Fruit fly (Drosophila melanogaster) whole organism, embryonic: Measurements from ENCODE around the gene dbe.

Experiments
- Adf1 ChIP-seq: fragments of 200-800 bp; sonication (Bioruptor generic); IDR thresholded peaks from 2 replicates; pipeline ENCODE4 v1.3.6; 2022; ENCODE audit warnings: missing biosample characterization, missing genetic modification characterization
- Atf-2 ChIP-seq: fragments of 200-800 bp; sonication (Bioruptor generic); optimal IDR thresholded peaks from 2 replicates; lab custom pipeline; 2016; ENCODE audit warnings: missing biosample characterization, missing genetic modification characterization
- Atf6 ChIP-seq: fragments of 200-800 bp; sonication (Bioruptor generic); IDR thresholded peaks from 2 replicates; pipeline ENCODE4 v1.3.6; 2022; ENCODE audit warnings: missing biosample characterization, missing genetic modification characterization
- Bdp1 ChIP-seq: fragments of 200-800 bp; sonication (Bioruptor generic); optimal IDR thresholded peaks from 3 replicates; lab custom pipeline; 2016; ENCODE audit warnings: missing biosample characterization, missing genetic modification characterization
- CG10209 ChIP-seq: fragments of 200-800 bp; sonication (Bioruptor generic); optimal IDR thresholded peaks from 3 replicates; lab custom pipeline; 2017; ENCODE audit warnings: missing biosample characterization, mild to moderate bottlenecking, missing genetic modification characterization, missing genetic modification reagents
- CG10366 ChIP-seq: fragments of 200-800 bp; sonication (Bioruptor generic); IDR thresholded peaks from 2 replicates; pipeline ENCODE4 v1.3.6; 2022; ENCODE audit warnings: missing biosample characterization, missing genetic modification characterization
- CG11093 ChIP-seq: fragments of 200-800 bp; sonication (Bioruptor generic); IDR thresholded peaks from 3 replicates; pipeline ENCODE4 v1.3.6; 2022; ENCODE audit warnings: missing biosample characterization, missing genetic modification characterization
- CG11695 ChIP-seq: fragments of 200-800 bp; sonication (Bioruptor generic); IDR thresholded peaks from 3 replicates; pipeline ENCODE4 v1.3.6; 2022; ENCODE audit warnings: missing biosample characterization, missing genetic modification characterization
- CG12219 ChIP-seq: fragments of 200-800 bp; sonication (Bioruptor generic); optimal IDR thresholded peaks from 3 replicates; lab custom pipeline; 2018; ENCODE audit warnings: missing biosample characterization, mild to moderate bottlenecking, missing genetic modification characterization
- CG12744 ChIP-seq: fragments of 200-800 bp; sonication (Bioruptor generic); optimal IDR thresholded peaks from 2 replicates; lab custom pipeline; 2016; ENCODE audit warnings: missing biosample characterization, missing genetic modification characterization
- CG14710 ChIP-seq: fragments of 200-800 bp; sonication (Bioruptor generic); optimal IDR thresholded peaks from 3 replicates; lab custom pipeline; 2019; ENCODE audit warnings: missing biosample characterization, mild to moderate bottlenecking, missing genetic modification characterization, moderate library complexity
- CG14965 ChIP-seq: fragments of 200-800 bp; sonication (Bioruptor generic); optimal IDR thresholded peaks from 2 replicates; lab custom pipeline; 2016; ENCODE audit warnings: missing biosample characterization, missing genetic modification characterization, borderline replicate concordance
- CG15479 ChIP-seq: fragments of 200-800 bp; sonication (Bioruptor generic); optimal IDR thresholded peaks from 3 replicates; lab custom pipeline; 2019; ENCODE audit warnings: missing biosample characterization, mild to moderate bottlenecking, missing genetic modification characterization, moderate library complexity
- CG15696 ChIP-seq: fragments of 200-800 bp; sonication (Bioruptor generic); optimal IDR thresholded peaks from 2 replicates; lab custom pipeline; 2019; ENCODE audit warnings: missing biosample characterization, mild to moderate bottlenecking, missing genetic modification characterization, moderate library complexity
- CG17328 ChIP-seq: fragments of 200-800 bp; sonication (Bioruptor generic); IDR thresholded peaks from 2 replicates; pipeline ENCODE4 v1.3.6; 2022; ENCODE audit warnings: missing biosample characterization, missing genetic modification characterization
- CG17385 ChIP-seq: fragments of 200-800 bp; sonication (Bioruptor generic); optimal IDR thresholded peaks from 3 replicates; lab custom pipeline; 2018; ENCODE audit warnings: missing biosample characterization, mild to moderate bottlenecking, missing genetic modification characterization
- CG18619 ChIP-seq: fragments of 200-800 bp; sonication (Bioruptor generic); optimal IDR thresholded peaks from 3 replicates; lab custom pipeline; 2017; ENCODE audit warnings: missing biosample characterization, mild to moderate bottlenecking, missing genetic modification characterization
- CG2120 ChIP-seq: fragments of 200-800 bp; sonication (Bioruptor generic); optimal IDR thresholded peaks from 3 replicates; lab custom pipeline; 2016; ENCODE audit warnings: missing biosample characterization, missing genetic modification characterization
- CG2889 ChIP-seq: fragments of 200-800 bp; sonication (Bioruptor generic); IDR thresholded peaks from 3 replicates; pipeline ENCODE4 v1.3.6; 2022; ENCODE audit warnings: missing biosample characterization, missing genetic modification characterization
- CG30020 ChIP-seq: fragments of 200-800 bp; optimal IDR thresholded peaks from 2 replicates; lab custom pipeline; 2019; ENCODE audit warnings: missing biosample characterization, mild to moderate bottlenecking, missing genetic modification characterization, moderate library complexity
- CG32772 ChIP-seq: fragments of 200-800 bp; sonication (Bioruptor generic); IDR thresholded peaks from 2 replicates; pipeline ENCODE4 v1.3.6; 2022; ENCODE audit warnings: missing biosample characterization, missing genetic modification characterization
- CG3847 ChIP-seq: fragments of 200-800 bp; sonication (Bioruptor generic); IDR thresholded peaks from 2 replicates; pipeline ENCODE4 v1.3.6; 2022; ENCODE audit warnings: missing biosample characterization, missing genetic modification characterization
- CG4820 ChIP-seq: fragments of 200-800 bp; sonication (Bioruptor generic); optimal IDR thresholded peaks from 3 replicates; lab custom pipeline; 2016; ENCODE audit warnings: missing biosample characterization, missing genetic modification characterization
- CG8944 ChIP-seq: fragments of 200-800 bp; sonication (Bioruptor generic); optimal IDR thresholded peaks from 3 replicates; lab custom pipeline; 2016; ENCODE audit warnings: missing biosample characterization, missing genetic modification characterization
- CG9817 ChIP-seq: fragments of 200-800 bp; sonication (Bioruptor generic); optimal IDR thresholded peaks from 2 replicates; lab custom pipeline; 2018; ENCODE audit warnings: missing biosample characterization, mild to moderate bottlenecking, missing genetic modification characterization, moderate library complexity
- Dip3 ChIP-seq: fragments of 200-800 bp; sonication (Bioruptor generic); optimal IDR thresholded peaks from 3 replicates; lab custom pipeline; 2016; ENCODE audit warnings: missing biosample characterization, missing genetic modification characterization
- Ets97D ChIP-seq: fragments of 200-800 bp; sonication (Bioruptor generic); optimal IDR thresholded peaks from 3 replicates; lab custom pipeline; 2016; ENCODE audit warnings: missing biosample characterization, missing genetic modification characterization
- Fer2 ChIP-seq: fragments of 200-800 bp; sonication (Bioruptor generic); optimal IDR thresholded peaks from 2 replicates; lab custom pipeline; 2018; ENCODE audit warnings: missing biosample characterization, mild to moderate bottlenecking, missing genetic modification characterization, moderate library complexity
- GATAe ChIP-seq: fragments of 200-800 bp; sonication (Bioruptor generic); conservative IDR thresholded peaks from 2 replicates; pipeline ENCODE4 v1.3.6; 2022; ENCODE audit warnings: missing biosample characterization, missing genetic modification characterization
- Gsc ChIP-seq: fragments of 200-800 bp; sonication (Bioruptor generic); IDR thresholded peaks from 2 replicates; pipeline ENCODE4 v1.3.6; 2022; ENCODE audit warnings: missing biosample characterization, missing genetic modification characterization
- H15 ChIP-seq: fragments of 200-800 bp; sonication (Bioruptor generic); IDR thresholded peaks from 3 replicates; pipeline ENCODE4 v1.3.6; 2022; ENCODE audit warnings: missing biosample characterization, missing genetic modification characterization
- HLH3B ChIP-seq: fragments of 200-800 bp; sonication (Bioruptor generic); IDR thresholded peaks from 2 replicates; pipeline ENCODE4 v1.3.6; 2022; ENCODE audit warnings: missing biosample characterization, missing genetic modification characterization
- Hand ChIP-seq: fragments of 200-800 bp; sonication (Bioruptor generic); optimal IDR thresholded peaks from 2 replicates; lab custom pipeline; 2017; ENCODE audit warnings: mild to moderate bottlenecking, missing biosample characterization, missing genetic modification reagents, missing genetic modification characterization
- MBD-R2 ChIP-seq: fragments of 200-800 bp; sonication (Bioruptor generic); IDR thresholded peaks from 2 replicates; pipeline ENCODE4 v1.3.6; 2022; ENCODE audit warnings: missing biosample characterization, missing genetic modification characterization
- Pdp1 ChIP-seq, 2 experiments: fragments of 200-800 bp; sonication (Bioruptor generic); optimal IDR thresholded peaks; 3 replicates each; lab custom pipeline; 2016; ENCODE audit warnings: missing biosample characterization in 2 of 2, missing genetic modification characterization in 2 of 2, mild to moderate bottlenecking in 1 of 2, moderate library complexity in 1 of 2
- Rx ChIP-seq: fragments of 200-800 bp; sonication (Bioruptor generic); IDR thresholded peaks from 2 replicates; pipeline ENCODE4 v1.3.6; 2022; ENCODE audit warnings: missing biosample characterization, missing genetic modification characterization
- Sry-β ChIP-seq: fragments of 200-800 bp; sonication (Bioruptor generic); optimal IDR thresholded peaks from 2 replicates; lab custom pipeline; 2018; ENCODE audit warnings: missing biosample characterization, mild to moderate bottlenecking, missing genetic modification characterization, moderate library complexity
- Tbp ChIP-seq: fragments of >200 bp; optimal IDR thresholded peaks from 2 replicates; lab custom pipeline; 2018; ENCODE audit warnings: missing biosample characterization, missing genetic modification characterization
- fd96Cb ChIP-seq: fragments of 200-800 bp; sonication (Bioruptor generic); optimal IDR thresholded peaks from 2 replicates; lab custom pipeline; 2018; ENCODE audit warnings: missing biosample characterization, mild to moderate bottlenecking, missing genetic modification characterization, moderate library complexity
- gce ChIP-seq: fragments of 200-800 bp; sonication (Bioruptor generic); IDR thresholded peaks from 3 replicates; pipeline ENCODE4 v1.3.6; 2022; ENCODE audit warnings: missing biosample characterization, missing genetic modification characterization
- gcm ChIP-seq: fragments of 200-800 bp; sonication (Bioruptor generic); optimal IDR thresholded peaks from 2 replicates; lab custom pipeline; 2019; ENCODE audit warnings: missing biosample characterization, mild to moderate bottlenecking, missing genetic modification characterization, moderate library complexity
- gro ChIP-seq: fragments of 200-800 bp; sonication (Bioruptor generic); optimal IDR thresholded peaks from 2 replicates; lab custom pipeline; 2016; ENCODE audit warnings: missing biosample characterization, missing genetic modification characterization
- hbn ChIP-seq: fragments of 200-800 bp; sonication (Bioruptor generic); IDR thresholded peaks from 2 replicates; pipeline ENCODE4 v1.3.6; 2022; ENCODE audit warnings: missing biosample characterization, missing genetic modification characterization; ENCODE audit not compliant: partially characterized antibody
- jigr1 ChIP-seq: fragments of 200-800 bp; sonication (Bioruptor generic); IDR thresholded peaks from 3 replicates; pipeline ENCODE4 v1.3.6; 2022; ENCODE audit warnings: missing biosample characterization, missing genetic modification characterization
- nau ChIP-seq: fragments of 200-800 bp; sonication (Bioruptor generic); optimal IDR thresholded peaks from 3 replicates; lab custom pipeline; 2017; ENCODE audit warnings: missing biosample characterization, mild to moderate bottlenecking, missing genetic modification characterization, missing genetic modification reagents
- ranshi ChIP-seq: fragments of 200-800 bp; sonication (Bioruptor generic); IDR thresholded peaks from 2 replicates; pipeline ENCODE4 v1.3.6; 2022; ENCODE audit warnings: missing biosample characterization, missing genetic modification characterization
- ro ChIP-seq: fragments of 200-800 bp; sonication (Bioruptor generic); IDR thresholded peaks from 2 replicates; pipeline ENCODE4 v1.3.6; 2022; ENCODE audit warnings: missing biosample characterization, missing genetic modification characterization
- salm ChIP-seq: fragments of 200-800 bp; sonication (Bioruptor generic); optimal IDR thresholded peaks from 2 replicates; lab custom pipeline; 2018; ENCODE audit warnings: missing biosample characterization, mild to moderate bottlenecking, missing genetic modification characterization
- scrt ChIP-seq: fragments of 200-800 bp; sonication (Bioruptor generic); optimal IDR thresholded peaks from 2 replicates; lab custom pipeline; 2018; ENCODE audit warnings: missing biosample characterization, mild to moderate bottlenecking, missing genetic modification characterization, moderate library complexity
- trem ChIP-seq: fragments of 200-800 bp; optimal IDR thresholded peaks from 3 replicates; lab custom pipeline; 2019; ENCODE audit warnings: missing biosample characterization, mild to moderate bottlenecking, missing genetic modification characterization, moderate library complexity
- vvl ChIP-seq: fragments of 200-800 bp; sonication (Bioruptor generic); IDR thresholded peaks from 2 replicates; pipeline ENCODE4 v1.3.6; 2022; ENCODE audit warnings: missing biosample characterization, missing genetic modification characterization

The dbe gene

DNA sequence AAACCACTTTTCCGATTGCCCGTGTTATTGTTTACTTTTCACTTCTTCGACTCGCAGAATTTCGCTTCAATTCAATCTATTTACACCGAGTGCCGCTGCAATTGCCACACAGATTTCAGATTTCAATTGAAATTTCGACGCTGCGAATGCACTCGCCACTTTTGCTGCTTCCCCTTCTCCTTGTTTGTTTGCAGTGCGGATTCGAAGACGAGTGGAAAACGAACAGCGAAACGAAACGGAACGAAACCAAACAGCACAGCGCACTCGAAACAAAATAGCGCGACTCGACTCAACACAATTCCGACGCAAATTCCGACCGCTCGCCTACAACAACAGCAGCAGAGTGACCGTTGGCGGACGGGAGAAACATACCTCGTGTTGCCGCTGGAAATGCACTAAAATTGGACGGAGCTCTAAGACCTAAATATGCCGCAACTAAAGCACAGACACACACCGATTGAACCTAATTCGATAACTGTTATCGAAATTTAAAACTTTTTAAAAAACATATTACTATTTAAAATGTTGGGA lies 18.9 kb downstream of the dbe start, which contains the start of gene drongo (continued):
- TF ChIP-seq CG15479 (GFP tag; lab: Kevin White, UChicago), result peak; percentile 94
- peak; percentile 44 for TF ChIP-seq CG30020 (tag; lab: Kevin White, UChicago)
- peak; percentile 67 for TF ChIP-seq salm (tag; lab: Kevin White, UChicago)
- TF ChIP-seq Dip3 (GFP tag; lab: Kevin White, UChicago), result peak; percentile 18
- TF ChIP-seq CG12744, result no peak
- TF ChIP-seq Tbp (GFP tag; lab: Kevin White, UChicago), result no peak
- TF ChIP-seq ranshi (GFP tag; lab: Robert Waterston, UW), result peak; percentile 18; the same call in 1 of the 2 replicates
- peak; percentile 59; the same call in 1 of the 2 replicates for TF ChIP-seq vvl (GFP tag; lab: Robert Waterston, UW)
- TF ChIP-seq CG3847 (GFP tag; lab: Robert Waterston, UW), result peak; percentile 33; the same call in 1 of the 2 replicates
- TF ChIP-seq hbn (GFP tag; lab: Robert Waterston, UW), result peak; percentile 25; the same call in 1 of the 2 replicates
- no peak for TF ChIP-seq Bdp1
- TF ChIP-seq CG2889 (GFP tag; lab: Robert Waterston, UW), result no peak
- no peak for TF ChIP-seq Atf-2 (GFP tag; lab: Kevin White, UChicago)
- TF ChIP-seq Fer2 (tag; lab: Kevin White, UChicago), result no peak
- no peak for TF ChIP-seq CG15696 (tag; lab: Kevin White, UChicago)
- TF ChIP-seq trem, result peak; percentile 64
- no peak for TF ChIP-seq GATAe (GFP tag; lab: Robert Waterston, UW)
- TF ChIP-seq jigr1, result no peak
- TF ChIP-seq CG10366 (GFP tag; lab: Robert Waterston, UW), result no peak
- TF ChIP-seq Pdp1 (GFP tag; optimal IDR thresholded peaks at IDR 0.05; lab: Kevin White, UChicago), result peak in 1 of 2 experiments; percentile 29
- peak; percentile 85 for TF ChIP-seq gro (GFP tag; lab: Kevin White, UChicago)
- TF ChIP-seq Ets97D (GFP tag; lab: Kevin White, UChicago), result peak; percentile 66
- no peak for TF ChIP-seq gce
- TF ChIP-seq HLH3B, result no peak; the same call in 1 of the 2 replicates
- no peak for TF ChIP-seq fd96Cb (tag; lab: Kevin White, UChicago)
- peak; percentile 37 for TF ChIP-seq MBD-R2
- TF ChIP-seq Sry-β, result peak; percentile 7
- no peak for TF ChIP-seq CG8944 (GFP tag; lab: Kevin White, UChicago)
- peak; percentile 32; the same call in 1 of the 2 replicates for TF ChIP-seq CG17328
- peak; percentile 51 for TF ChIP-seq CG14710 (tag; lab: Kevin White, UChicago)
- peak; percentile 45 for TF ChIP-seq scrt
- TF ChIP-seq Rx (GFP tag; lab: Robert Waterston, UW), result no peak
- TF ChIP-seq Adf1 (GFP tag; lab: Robert Waterston, UW), result peak; percentile 52; the same call in 1 of the 2 replicates
- TF ChIP-seq Hand, result peak; percentile 61
- TF ChIP-seq CG12219 (GFP tag; lab: Kevin White, UChicago), result no peak
- TF ChIP-seq Atf6, result peak; percentile 34; the same call in 1 of the 2 replicates
- no peak for TF ChIP-seq CG14965 (GFP tag; lab: Kevin White, UChicago)
- no peak for TF ChIP-seq CG32772 (GFP tag; lab: Robert Waterston, UW)
- peak; percentile 60 for TF ChIP-seq CG17385 (GFP tag; lab: Kevin White, UChicago)
- no peak for TF ChIP-seq ro (GFP tag; lab: Robert Waterston, UW)
- no peak for TF ChIP-seq CG10209 (GFP tag; lab: Kevin White, UChicago)
- TF ChIP-seq H15 (GFP tag; lab: Robert Waterston, UW), result no peak
- TF ChIP-seq Gsc (GFP tag; lab: Robert Waterston, UW), result no peak
- no peak for TF ChIP-seq CG11093 (GFP tag; lab: Robert Waterston, UW)
- no peak for TF ChIP-seq CG9817 (tag; lab: Kevin White, UChicago)
- peak; percentile 14 for TF ChIP-seq CG18619 (GFP tag; lab: Kevin White, UChicago)
- TF ChIP-seq nau (GFP tag; lab: Kevin White, UChicago), result peak; percentile 17
- TF ChIP-seq CG11695 (GFP tag; lab: Robert Waterston, UW), result no peak
- TF ChIP-seq gcm, result peak; percentile 33
- no peak for TF ChIP-seq CG4820 (GFP tag; lab: Kevin White, UChicago)
- peak; percentile 50 for TF ChIP-seq CG2120 (GFP tag; lab: Kevin White, UChicago)
